Worm (Caenorhabditis elegans): ENCODE results near the gene C17H12.6.

DNA sequence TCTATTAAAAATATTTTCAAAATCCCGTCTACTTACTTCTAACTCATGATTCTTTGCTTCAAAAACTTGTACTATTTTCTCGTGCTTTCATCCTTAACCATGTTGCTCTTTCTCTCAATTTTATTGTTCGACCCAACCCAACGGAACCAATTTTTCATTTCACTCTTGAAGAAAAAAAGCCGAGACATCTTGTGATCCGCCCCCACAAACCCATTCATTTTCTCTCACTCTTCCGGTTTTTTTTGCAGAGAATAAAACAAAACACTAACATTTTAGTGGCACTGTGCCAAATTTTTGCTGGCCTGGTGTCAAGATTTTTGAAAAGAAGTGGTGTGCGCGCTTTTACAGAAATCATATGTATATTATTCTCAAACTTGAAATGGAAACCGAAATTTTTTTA is 14.5 kb upstream of the C17H12.6 start:
- TF ChIP-seq pqm-1 (tag; optimal IDR thresholded peaks at IDR 0.05) (no peak), ceh-8 (GFP tag; optimal IDR thresholded peaks at IDR 0.05) (no peak), unc-62 (GFP tag; optimal IDR thresholded peaks at IDR 0.05) (no peak), nhr-77 (tag; optimal IDR thresholded peaks at IDR 0.05) (no peak), ceh-63 (GFP tag; optimal IDR thresholded peaks at IDR 0.05) (no peak), fkh-10 (GFP tag; optimal IDR thresholded peaks at IDR 0.05) (no peak), fos-1 (tag; optimal IDR thresholded peaks at IDR 0.05) (no peak), aly-2 (tag; optimal IDR thresholded peaks at IDR 0.05) (no peak), zag-1 (tag; optimal IDR thresholded peaks at IDR 0.05) (no peak), mep-1 (tag; optimal IDR thresholded peaks at IDR 0.05) (no peak), C34B4.2 (tag; optimal IDR thresholded peaks at IDR 0.05) (no peak), lir-3 (tag; optimal IDR thresholded peaks at IDR 0.05; ENCODE audit: poor library complexity) (no peak), lin-15B (tag; optimal IDR thresholded peaks at IDR 0.05) (no peak), efl-1 (optimal IDR thresholded peaks at IDR 0.05) (no peak), efl-1 (GFP tag; optimal IDR thresholded peaks at IDR 0.05 in 1 of 2) (peak in 1 of 2 experiments; percentile 76)
